Worm (Caenorhabditis elegans) whole organism, early embryonic: ENCODE data around the gene mom-1.

ENCODE experiments used
- aly-1 ChIP-seq: sonication (generic microtip); optimal IDR thresholded peaks from 2 replicates; lab custom pipeline; 2016; ENCODE audit warnings: missing genetic modification characterization, missing compliant biosample characterization
- ceh-36 ChIP-seq: sonication (generic microtip); optimal IDR thresholded peaks from 2 replicates; lab custom pipeline; 2016; ENCODE audit warnings: missing genetic modification characterization, inconsistent platforms, missing compliant biosample characterization
- pes-1 ChIP-seq: fragments of 200-800 bp; sonication (Bioruptor generic); IDR thresholded peaks from 2 replicates; pipeline ENCODE4 v1.3.6; 2022; ENCODE audit warnings: missing genetic modification reagents, missing genetic modification characterization, missing compliant biosample characterization
- tra-4 ChIP-seq: sonication (generic microtip); optimal IDR thresholded peaks from 2 replicates; lab custom pipeline; 2017; ENCODE audit warnings: missing genetic modification characterization, missing compliant biosample characterization

ce11 chrX:6334602-6335001 is 41.7 kb downstream of the mom-1 start:
- TF ChIP-seq pes-1 (GFP tag; lab: Robert Waterston, UW) (no peak), aly-1 (tag; lab: Kevin White, UChicago) (no peak), ceh-36 (tag; lab: Kevin White, UChicago) (no peak), tra-4 (tag; lab: Kevin White, UChicago) (no peak)
